Worm (Caenorhabditis elegans): Measurements from ENCODE around the gene F35B3.7.
A peak's percentile ranks its signal among the peaks of the same experiment; 100 is the strongest.

The F35B3.7 gene

DNA sequence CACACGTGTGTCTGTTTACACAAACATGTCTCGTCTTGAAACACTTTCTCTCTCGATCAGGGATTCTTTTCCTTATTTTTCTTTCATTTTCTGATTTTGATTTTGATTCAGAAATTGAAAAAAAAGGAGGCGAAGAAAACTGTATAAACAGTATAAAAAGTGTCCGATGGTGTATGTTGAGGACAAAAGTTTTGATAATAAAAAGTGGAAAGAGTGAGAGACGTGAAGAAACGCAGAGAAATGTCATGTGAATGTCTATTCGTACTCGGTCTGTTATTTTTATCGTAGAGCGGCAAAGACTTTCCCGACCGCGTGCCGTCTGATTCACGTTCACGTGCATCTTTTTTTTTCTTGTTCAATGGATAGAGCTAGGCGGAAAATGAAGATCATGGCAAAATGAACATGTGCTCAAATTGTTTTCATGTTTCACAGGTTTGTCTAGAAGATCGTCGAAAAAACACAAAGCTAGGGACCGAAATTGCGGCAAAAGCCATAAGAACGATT, 20.9 kb upstream of the F35B3.7 start (continued):
- TF ChIP-seq T26A8.4 (GFP tag; IDR thresholded peaks at IDR 0.05) (peak; percentile 53; the same call in 1 of the 2 replicates), mdl-1 (tag; optimal IDR thresholded peaks at IDR 0.05) (peak; percentile 82 to 99), dve-1 (tag; optimal IDR thresholded peaks at IDR 0.05; ENCODE audit: insufficient read depth) (peak; percentile 84), cey-2 (tag; optimal IDR thresholded peaks at IDR 0.05; ENCODE audit: borderline replicate concordance, insufficient read depth) (peak; percentile 84), mdt-29 (GFP tag; IDR thresholded peaks at IDR 0.05) (peak; percentile 75), hlh-30 (tag; optimal IDR thresholded peaks at IDR 0.05; ENCODE audit: insufficient read depth) (peak; percentile 97), lir-3 (tag; optimal IDR thresholded peaks at IDR 0.05) (no peak), tag-97 (GFP tag; IDR thresholded peaks at IDR 0.05) (no peak), zfp-2 (tag; optimal IDR thresholded peaks at IDR 0.05) (no peak), zfp-3 (GFP tag; conservative IDR thresholded peaks at IDR 0.05) (no peak), daf-19 (GFP tag; conservative IDR thresholded peaks at IDR 0.05) (no peak), aha-1 (tag) (peak; percentile 57), lin-13 (GFP tag; optimal IDR thresholded peaks at IDR 0.05) (peak; percentile 21), dmd-6 (GFP tag; IDR thresholded peaks at IDR 0.05) (peak; percentile 100), ama-1 (optimal IDR thresholded peaks at IDR 0.05) (peak; percentile 2), zip-2 (tag; optimal IDR thresholded peaks at IDR 0.05) (no peak), egl-27 (tag; optimal IDR thresholded peaks at IDR 0.05) (no peak), daf-12 (tag; optimal IDR thresholded peaks at IDR 0.05) (no peak), pha-4 (GFP tag; IDR thresholded peaks at IDR 0.05) (peak; percentile 53; the same call in 1 of the 2 replicates), pha-4 (tag; optimal IDR thresholded peaks at IDR 0.05) (peak; percentile 54), zag-1 (tag; optimal IDR thresholded peaks at IDR 0.05) (no peak), ceh-62 (tag; optimal IDR thresholded peaks at IDR 0.05) (no peak), Y48G9A.11 (GFP tag; IDR thresholded peaks at IDR 0.05) (no peak), hif-1 (tag; optimal IDR thresholded peaks at IDR 0.05) (peak in 1 of 2 experiments; percentile 66), T20F7.1 (GFP tag; optimal IDR thresholded peaks at IDR 0.05) (peak; percentile 71), nhr-111 (GFP tag; optimal IDR thresholded peaks at IDR 0.05) (no peak), set-16 (GFP tag; IDR thresholded peaks at IDR 0.05) (0 out of 2 replicates have a peak, but pooled peaks have one; percentile 8), duxl-1 (tag; optimal IDR thresholded peaks at IDR 0.05; ENCODE audit: poor library complexity) (no peak), fos-1 (tag; optimal IDR thresholded peaks at IDR 0.05) (peak; percentile 2), spr-3 (GFP tag; optimal IDR thresholded peaks at IDR 0.05) (no peak), nhr-77 (tag; optimal IDR thresholded peaks at IDR 0.05) (peak; percentile 75), jun-1 (tag; optimal IDR thresholded peaks at IDR 0.05) (peak; percentile 16), nhr-76 (tag; optimal IDR thresholded peaks at IDR 0.05) (peak; percentile 47), mep-1 (tag; optimal IDR thresholded peaks at IDR 0.05) (peak; percentile 58), ceh-44 (GFP tag; IDR thresholded peaks at IDR 0.05) (no peak), dpl-1 (GFP tag; optimal IDR thresholded peaks at IDR 0.05) (no peak), lsy-2 (tag; optimal IDR thresholded peaks at IDR 0.05) (peak in 1 of 2 experiments; percentile 60), dmd-9 (GFP tag; IDR thresholded peaks at IDR 0.05) (no peak), arid-1 (GFP tag; conservative IDR thresholded peaks at IDR 0.05) (no peak), ctbp-1 (GFP tag; IDR thresholded peaks at IDR 0.05) (peak; percentile 30; the same call in 1 of the 2 replicates), nhr-6 (tag; optimal IDR thresholded peaks at IDR 0.05) (no peak), nhr-41 (GFP tag; IDR thresholded peaks at IDR 0.05) (no peak), ceh-20 (GFP tag; IDR thresholded peaks at IDR 0.05) (peak; percentile 35; the same call in 1 of the 2 replicates), lim-7 (GFP tag; IDR thresholded peaks at IDR 0.05) (no peak), php-3 (GFP tag; IDR thresholded peaks at IDR 0.05) (peak; percentile 86), aly-2 (tag; optimal IDR thresholded peaks at IDR 0.05) (no peak), madf-9 (GFP tag; conservative IDR thresholded peaks at IDR 0.05) (peak; percentile 46; the same call in 1 of the 2 replicates), lin-15B (tag; optimal IDR thresholded peaks at IDR 0.05) (no peak), unc-62 (GFP tag; optimal IDR thresholded peaks at IDR 0.05 in 1 of 2) (peak in 1 of 2 experiments; percentile 94), unc-62 (tag; optimal IDR thresholded peaks at IDR 0.05) (no peak), mxl-3 (GFP tag; optimal IDR thresholded peaks at IDR 0.05) (peak; percentile 88)

All from whole organism, L4 larva.